Fruit fly (Drosophila melanogaster) whole organism: ENCODE measurements around the gene CG31957.

Experiments
- CG8478 ChIP-seq: fragments of >200 bp; optimal IDR thresholded peaks from 2 replicates; lab custom pipeline; 2018; ENCODE audit warnings: inconsistent platforms
- EcR ChIP-seq, 2 experiments: fragments of >200 bp; optimal IDR thresholded peaks; 2 replicates each; lab custom pipeline; 2017; ENCODE audit warnings: missing biosample characterization in 2 of 2, missing genetic modification characterization in 2 of 2, missing genetic modification reagents in 2 of 2
- psq ChIP-seq: fragments of >200 bp; optimal IDR thresholded peaks from 2 replicates; lab custom pipeline; 2017
- usp ChIP-seq: fragments of >200 bp; optimal IDR thresholded peaks from 2 replicates; lab custom pipeline; 2017; ENCODE audit warnings: missing biosample characterization, missing genetic modification characterization, mixed read lengths

DNA sequence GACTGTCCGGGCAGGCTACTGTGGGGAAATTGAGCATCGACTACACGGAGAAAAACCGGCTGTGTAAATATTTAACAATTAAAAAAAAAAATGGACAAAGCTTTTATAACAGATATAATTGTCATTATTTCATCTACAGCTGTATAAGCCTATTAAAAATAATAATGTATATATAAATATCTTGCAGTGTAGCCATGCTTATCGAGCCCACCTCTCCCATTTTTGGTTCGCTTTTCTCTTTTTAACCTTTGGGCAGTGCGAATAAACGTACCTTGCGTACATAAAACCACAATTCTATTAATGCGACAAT, 24.5 kb upstream of the CG31957 start:
- no peak for TF ChIP-seq EcR (GFP tag; optimal IDR thresholded peaks at IDR 0.05; lab: Kevin White, UChicago)
- TF ChIP-seq usp (GFP tag; lab: Kevin White, UChicago) = no peak
- no peak for TF ChIP-seq CG8478 (lab: Kevin White, UChicago)
- no peak for TF ChIP-seq psq (lab: Kevin White, UChicago)
